Worm (Caenorhabditis elegans) whole organism, early embryonic: Measurements from ENCODE around the gene C06H5.8.
"Not testable (repeated sequence)": the region's sequence is repeated elsewhere in the genome, so short reads cannot be mapped to it uniquely, and the experiment has no call there.

Experiments
- B0310.2 ChIP-seq: sonication (generic microtip); optimal IDR thresholded peaks from 2 replicates; lab custom pipeline; 2016; ENCODE audit warnings: mild to moderate bottlenecking, missing genetic modification characterization, missing compliant biosample characterization
- F13C5.2 ChIP-seq: sonication (generic microtip); optimal IDR thresholded peaks from 2 replicates; lab custom pipeline; 2017; ENCODE audit warnings: mild to moderate bottlenecking, missing genetic modification characterization, inconsistent platforms, missing compliant biosample characterization
- aly-1 ChIP-seq: sonication (generic microtip); optimal IDR thresholded peaks from 2 replicates; lab custom pipeline; 2016; ENCODE audit warnings: missing genetic modification characterization, missing compliant biosample characterization
- ama-1 ChIP-seq: fragments of 150-350 bp; optimal IDR thresholded peaks from 2 replicates; lab custom pipeline; 2014
- ceh-13 ChIP-seq: fragments of 200-800 bp; sonication (Bioruptor generic); optimal IDR thresholded peaks from 2 replicates; lab custom pipeline; 2018; ENCODE audit warnings: mild to moderate bottlenecking, missing genetic modification characterization, missing compliant biosample characterization
- ceh-36 ChIP-seq: sonication (generic microtip); optimal IDR thresholded peaks from 2 replicates; lab custom pipeline; 2016; ENCODE audit warnings: missing genetic modification characterization, inconsistent platforms, missing compliant biosample characterization
- ets-7 ChIP-seq: sonication (generic microtip); optimal IDR thresholded peaks from 2 replicates; lab custom pipeline; 2016; ENCODE audit warnings: missing genotype, missing genetic modification characterization, missing compliant biosample characterization
- hmbx-1 ChIP-seq: sonication (generic microtip); optimal IDR thresholded peaks from 2 replicates; lab custom pipeline; 2016; ENCODE audit warnings: mild to moderate bottlenecking, missing genetic modification characterization, missing compliant biosample characterization
- hmg-4 ChIP-seq: fragments of 200-800 bp; sonication (Bioruptor generic); optimal IDR thresholded peaks from 2 replicates; lab custom pipeline; 2018; ENCODE audit warnings: mild to moderate bottlenecking, missing genetic modification characterization, missing compliant biosample characterization
- hnd-1 ChIP-seq: sonication (generic microtip); optimal IDR thresholded peaks from 2 replicates; lab custom pipeline; 2016; ENCODE audit warnings: missing genetic modification characterization, missing compliant biosample characterization
- pes-1 ChIP-seq: fragments of 200-800 bp; sonication (Bioruptor generic); IDR thresholded peaks from 2 replicates; pipeline ENCODE4 v1.3.6; 2022; ENCODE audit warnings: missing genetic modification reagents, missing genetic modification characterization, missing compliant biosample characterization
- scrt-1 ChIP-seq: fragments of 200-800 bp; sonication (Bioruptor generic); IDR thresholded peaks from 2 replicates; pipeline ENCODE4 v1.3.6; 2022; ENCODE audit warnings: missing genetic modification characterization, missing compliant biosample characterization
- sea-1 ChIP-seq: fragments of 200-800 bp; sonication (Bioruptor generic); conservative IDR thresholded peaks from 2 replicates; pipeline ENCODE4 v1.3.6; 2022; ENCODE audit warnings: missing genetic modification characterization, missing compliant biosample characterization
- tbx-11 ChIP-seq: fragments of 200-800 bp; sonication (Bioruptor generic); IDR thresholded peaks from 2 replicates; pipeline ENCODE4 v1.3.6; 2022; ENCODE audit warnings: missing genetic modification characterization, missing compliant biosample characterization
- tbx-37 ChIP-seq: fragments of 200-800 bp; sonication (Bioruptor generic); conservative IDR thresholded peaks from 2 replicates; pipeline ENCODE4 v1.3.6; 2022; ENCODE audit warnings: missing genetic modification reagents, missing genetic modification characterization, missing compliant biosample characterization
- tra-4 ChIP-seq: sonication (generic microtip); optimal IDR thresholded peaks from 2 replicates; lab custom pipeline; 2017; ENCODE audit warnings: missing genetic modification characterization, missing compliant biosample characterization

The C06H5.8 gene

ce11 chrV:17897646-17898045 is 21.2 kb upstream of the C06H5.8 start, which contains the start of gene C06H5.13:
Gene C06H5.13, minus strand, starts transcription at chrV:17897746.
- TF ChIP-seq sea-1 (GFP tag; lab: Robert Waterston, UW); B0310.2 (tag; lab: Kevin White, UChicago); hmbx-1 (tag; lab: Kevin White, UChicago): not testable (repeated sequence)

ce11 chrV:17899503-17899902 is 19.3 kb upstream of the C06H5.8 start, which contains the start of gene fbxa-157:
Gene fbxa-157, plus strand, starts transcription at chrV:17899803.
- no peak for TF ChIP-seq scrt-1
- no peak for TF ChIP-seq B0310.2 (tag; lab: Kevin White, UChicago)
- TF ChIP-seq ceh-13 (GFP tag; lab: Kevin White, UChicago), result no peak
- TF ChIP-seq hmbx-1 (tag; lab: Kevin White, UChicago), result no peak
- TF ChIP-seq tbx-37, result no peak
- TF ChIP-seq ets-7 (tag; lab: Kevin White, UChicago), result no peak
- TF ChIP-seq ceh-36 (tag; lab: Kevin White, UChicago), result no peak
- TF ChIP-seq aly-1 (tag; lab: Kevin White, UChicago), result no peak
- no peak for TF ChIP-seq ama-1 (lab: Kevin White, UChicago)

- not testable (repeated sequence) for TF ChIP-seq B0310.2 (tag; lab: Kevin White, UChicago); pes-1 (GFP tag; lab: Robert Waterston, UW); ceh-36 (tag; lab: Kevin White, UChicago)
Observed at ce11 chrV:17903829-17904228, 15.0 kb upstream of the C06H5.8 start, which contains the start of gene C06H5.14. Gene C06H5.14, plus strand, starts transcription at chrV:17904129.

- TF ChIP-seq aly-1 (tag; lab: Kevin White, UChicago), result no peak
- no peak for TF ChIP-seq hmg-4 (GFP tag; lab: Kevin White, UChicago)
- TF ChIP-seq tra-4 (tag; lab: Kevin White, UChicago), result no peak
- no peak for TF ChIP-seq hmbx-1 (tag; lab: Kevin White, UChicago)
- no peak for TF ChIP-seq ceh-13 (GFP tag; lab: Kevin White, UChicago)
- no peak for TF ChIP-seq tbx-37
- no peak for TF ChIP-seq scrt-1
- no peak for TF ChIP-seq F13C5.2
- no peak for TF ChIP-seq ceh-36 (tag; lab: Kevin White, UChicago)
- no peak for TF ChIP-seq hnd-1 (tag; lab: Kevin White, UChicago)
Observed at ce11 chrV:17905765-17906164, 13.1 kb upstream of the C06H5.8 start.

ce11 chrV:17910019-17910418 is 8.8 kb upstream of the C06H5.8 start, which contains the start of gene dcar-1:
Gene dcar-1, plus strand, starts transcription at chrV:17910319.
- no peak for TF ChIP-seq pes-1 (GFP tag; lab: Robert Waterston, UW)
- no peak for TF ChIP-seq ceh-36 (tag; lab: Kevin White, UChicago)
- TF ChIP-seq B0310.2 (tag; lab: Kevin White, UChicago), result no peak
- TF ChIP-seq hmg-4 (GFP tag; lab: Kevin White, UChicago), result no peak
- no peak for TF ChIP-seq hmbx-1 (tag; lab: Kevin White, UChicago)
- TF ChIP-seq aly-1 (tag; lab: Kevin White, UChicago), result no peak
- TF ChIP-seq tbx-11 (GFP tag; lab: Robert Waterston, UW), result no peak
- TF ChIP-seq tbx-37, result no peak
- TF ChIP-seq sea-1 (GFP tag; lab: Robert Waterston, UW), result no peak
- TF ChIP-seq hnd-1 (tag; lab: Kevin White, UChicago), result no peak

- TF ChIP-seq hmbx-1 (tag; lab: Kevin White, UChicago) (no peak), F13C5.2 (peak; percentile 50)
Observed at ce11 chrV:17921423-17921822, 2.6 kb downstream of the C06H5.8 start, which contains the start of gene E01B7.2. Gene E01B7.2, plus strand, starts transcription at chrV:17921772.

- TF ChIP-seq hnd-1 (tag; lab: Kevin White, UChicago); pes-1 (GFP tag; lab: Robert Waterston, UW); B0310.2 (tag; lab: Kevin White, UChicago): not testable (repeated sequence)
Observed at ce11 chrV:17924095-17925000, 5.5 kb downstream of the C06H5.8 start, which contains the start of gene usp-50. Gene usp-50, plus strand, starts transcription at chrV:17924916.

ce11 chrV:17928128-17928527 is 9.3 kb downstream of the C06H5.8 start:
- TF ChIP-seq ama-1 (lab: Kevin White, UChicago), result no peak
- TF ChIP-seq tbx-11 (GFP tag; lab: Robert Waterston, UW), result no peak
- TF ChIP-seq hnd-1 (tag; lab: Kevin White, UChicago), result no peak
- TF ChIP-seq sea-1 (GFP tag; lab: Robert Waterston, UW), result no peak
- no peak for TF ChIP-seq ceh-13 (GFP tag; lab: Kevin White, UChicago)
- no peak for TF ChIP-seq scrt-1
- no peak for TF ChIP-seq tbx-37
